Worm (Caenorhabditis elegans): ENCODE results near the gene cutl-1.

Gene cutl-1

ce11 chrV:13370265-13370664 is 35.6 kb downstream of the cutl-1 start:
- TF ChIP-seq skn-1 (tag; optimal IDR thresholded peaks at IDR 0.05) (no peak), dmd-4 (tag; optimal IDR thresholded peaks at IDR 0.05) (no peak), lsy-2 (tag; optimal IDR thresholded peaks at IDR 0.05) (no peak), unc-62 (GFP tag; optimal IDR thresholded peaks at IDR 0.05) (no peak), sma-3 (GFP tag; optimal IDR thresholded peaks at IDR 0.05) (no peak), gmeb-1 (tag; optimal IDR thresholded peaks at IDR 0.05) (no peak), ztf-1 (GFP tag; conservative IDR thresholded peaks at IDR 0.05) (no peak), crh-2 (tag; optimal IDR thresholded peaks at IDR 0.05) (no peak), ztf-4 (tag; optimal IDR thresholded peaks at IDR 0.05) (no peak), nhr-25 (tag; optimal IDR thresholded peaks at IDR 0.05) (no peak), nhr-23 (tag; optimal IDR thresholded peaks at IDR 0.05) (no peak)

ce11 chrV:13369663-13370062 is 36.3 kb downstream of the cutl-1 start:
- no peak for TF ChIP-seq lin-39 (tag; optimal IDR thresholded peaks at IDR 0.05)
- no peak for TF ChIP-seq elt-1 (tag; optimal IDR thresholded peaks at IDR 0.05)
- TF ChIP-seq ztf-4 (tag; optimal IDR thresholded peaks at IDR 0.05) = no peak
- peak; percentile 39 for TF ChIP-seq crh-2 (tag; optimal IDR thresholded peaks at IDR 0.05)
- TF ChIP-seq fos-1 (tag; optimal IDR thresholded peaks at IDR 0.05) = peak; percentile 63
- TF ChIP-seq lin-13 (GFP tag; optimal IDR thresholded peaks at IDR 0.05) = no peak
- TF ChIP-seq mdl-1 (tag; optimal IDR thresholded peaks at IDR 0.05) = no peak
- no peak for TF ChIP-seq R02D3.7 (tag; optimal IDR thresholded peaks at IDR 0.05)
- TF ChIP-seq nhr-21 (tag; optimal IDR thresholded peaks at IDR 0.05) = peak; percentile 31
- TF ChIP-seq mbf-1 (tag; optimal IDR thresholded peaks at IDR 0.05) = no peak
- TF ChIP-seq snpc-4 (tag; optimal IDR thresholded peaks at IDR 0.05) = no peak
- no peak for TF ChIP-seq peb-1 (tag; optimal IDR thresholded peaks at IDR 0.05)
- no peak for TF ChIP-seq nhr-25 (tag; optimal IDR thresholded peaks at IDR 0.05)
- peak; percentile 15 for TF ChIP-seq sma-9 (GFP tag; optimal IDR thresholded peaks at IDR 0.05)
- TF ChIP-seq sma-9 (tag; optimal IDR thresholded peaks at IDR 0.05) = no peak
- TF ChIP-seq F13H6.1 (tag; optimal IDR thresholded peaks at IDR 0.05) = peak; percentile 1
- no peak for TF ChIP-seq nhr-77 (tag; optimal IDR thresholded peaks at IDR 0.05)
- TF ChIP-seq nhr-129 (tag; optimal IDR thresholded peaks at IDR 0.05) = no peak
- no peak for TF ChIP-seq lsy-2 (tag; optimal IDR thresholded peaks at IDR 0.05)
- no peak for TF ChIP-seq lin-11 (tag; optimal IDR thresholded peaks at IDR 0.05)
- no peak for TF ChIP-seq alr-1 (tag; optimal IDR thresholded peaks at IDR 0.05)
- TF ChIP-seq gmeb-1 (tag; optimal IDR thresholded peaks at IDR 0.05) = peak; percentile 32
- TF ChIP-seq C34F6.9 (tag; optimal IDR thresholded peaks at IDR 0.05) = no peak
- TF ChIP-seq unc-39 (tag; optimal IDR thresholded peaks at IDR 0.05) = no peak
- peak; percentile 45 for TF ChIP-seq sma-3 (GFP tag; optimal IDR thresholded peaks at IDR 0.05)

- no peak for TF ChIP-seq blmp-1 (tag; optimal IDR thresholded peaks at IDR 0.05; ENCODE audit: insufficient read depth)
- TF ChIP-seq ztf-1 (GFP tag; conservative IDR thresholded peaks at IDR 0.05) = no peak
- TF ChIP-seq aly-2 (tag; optimal IDR thresholded peaks at IDR 0.05) = no peak
- no peak for TF ChIP-seq mbf-1 (tag; optimal IDR thresholded peaks at IDR 0.05)
- no peak for TF ChIP-seq nhr-23 (tag; optimal IDR thresholded peaks at IDR 0.05)
- no peak for TF ChIP-seq nhr-77 (tag; optimal IDR thresholded peaks at IDR 0.05)
- TF ChIP-seq unc-62 (GFP tag; optimal IDR thresholded peaks at IDR 0.05) = no peak
- no peak for TF ChIP-seq mab-5 (tag; optimal IDR thresholded peaks at IDR 0.05)
- no peak for TF ChIP-seq nhr-6 (tag; optimal IDR thresholded peaks at IDR 0.05)
- no peak for TF ChIP-seq snpc-4 (tag; optimal IDR thresholded peaks at IDR 0.05)
- TF ChIP-seq lsy-2 (tag; optimal IDR thresholded peaks at IDR 0.05) = no peak
- no peak for TF ChIP-seq ceh-82 (tag; optimal IDR thresholded peaks at IDR 0.05)
- TF ChIP-seq gmeb-1 (tag; optimal IDR thresholded peaks at IDR 0.05) = no peak
- no peak for TF ChIP-seq sem-4 (tag; optimal IDR thresholded peaks at IDR 0.05)
- TF ChIP-seq fos-1 (tag; optimal IDR thresholded peaks at IDR 0.05) = no peak
- no peak for TF ChIP-seq nhr-10 (tag; optimal IDR thresholded peaks at IDR 0.05)
- no peak for TF ChIP-seq peb-1 (tag; optimal IDR thresholded peaks at IDR 0.05)
- TF ChIP-seq R02D3.7 (tag; optimal IDR thresholded peaks at IDR 0.05) = no peak
- no peak for TF ChIP-seq ceh-16 (tag; optimal IDR thresholded peaks at IDR 0.05)
These were observed 38.9 kb downstream of the cutl-1 start, which contains the start of gene srx-125 for ce11 chrV:13367024-13367423. srx-125 (plus strand) TSS chrV:13367324.

- no peak for TF ChIP-seq fos-1 (tag; optimal IDR thresholded peaks at IDR 0.05)
- TF ChIP-seq ztf-11 (tag; optimal IDR thresholded peaks at IDR 0.05) = no peak
- TF ChIP-seq gmeb-1 (tag; optimal IDR thresholded peaks at IDR 0.05) = no peak
These were observed 39.4 kb downstream of the cutl-1 start for ce11 chrV:13366488-13366887.

Measured in whole organism, L2 larva.